Worm (Caenorhabditis elegans): ENCODE measurements around the gene H04D03.4.

Gene H04D03.4

DNA sequence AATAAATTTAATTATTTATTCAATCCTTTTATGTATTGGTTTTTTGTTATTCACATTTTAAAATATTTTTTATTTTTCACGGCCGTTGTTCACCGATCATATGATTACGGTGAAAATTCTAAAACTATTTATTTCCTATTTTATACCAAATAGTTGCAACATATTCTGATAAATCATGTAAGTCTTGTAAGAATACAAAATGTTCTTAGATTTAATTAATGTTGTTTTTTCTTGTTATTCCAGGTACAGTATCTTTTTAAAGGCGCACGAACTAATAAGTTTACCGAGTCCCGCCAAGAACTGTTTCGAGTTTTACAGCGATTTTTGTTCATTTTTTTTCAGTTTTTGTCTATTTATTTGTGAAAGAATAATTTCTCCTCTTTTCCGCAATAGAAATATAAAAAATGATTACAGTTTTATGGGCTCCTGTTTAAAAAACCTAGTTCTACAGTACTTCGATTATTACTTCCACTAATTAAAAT is 18.7 kb upstream of the H04D03.4 start, which contains the start of gene D2045.5:
TSS of gene D2045.5 (minus strand) at position 51 of the 482 bp plus-strand sequence.
- TF ChIP-seq gei-8 (GFP tag; optimal IDR thresholded peaks at IDR 0.05) (no peak), ceh-28 (tag; optimal IDR thresholded peaks at IDR 0.05) (no peak), Y48G9A.11 (GFP tag; IDR thresholded peaks at IDR 0.05) (no peak), daf-8 (GFP tag; IDR thresholded peaks at IDR 0.05) (no peak), tag-97 (GFP tag; IDR thresholded peaks at IDR 0.05) (no peak), php-3 (GFP tag; IDR thresholded peaks at IDR 0.05) (no peak), mes-2 (tag; optimal IDR thresholded peaks at IDR 0.05; ENCODE audit: poor library complexity, severe bottlenecking) (no peak), madf-9 (GFP tag; conservative IDR thresholded peaks at IDR 0.05) (no peak)

DNA sequence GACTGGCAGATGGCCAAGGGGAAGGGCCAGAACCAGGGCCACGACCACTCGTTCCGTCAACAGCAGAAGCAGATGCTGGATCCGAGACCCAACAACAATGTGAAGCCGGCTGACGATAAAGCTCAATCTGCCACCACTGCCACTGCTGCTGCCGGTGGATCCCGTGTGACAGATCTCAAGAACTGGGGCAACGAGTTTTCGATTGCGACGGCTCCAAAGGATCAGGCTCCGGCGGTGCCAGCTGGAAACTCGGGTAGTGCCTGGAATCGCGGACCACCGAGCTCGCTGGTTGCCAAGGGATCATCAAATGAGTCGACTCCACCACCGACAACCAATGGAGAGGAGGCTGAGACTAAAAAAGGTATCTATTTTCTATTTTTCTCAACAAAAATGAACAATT is 13.5 kb upstream of the H04D03.4 start:
- TF ChIP-seq snpc-4 (tag; optimal IDR thresholded peaks at IDR 0.05) (no peak), lin-39 (tag; optimal IDR thresholded peaks at IDR 0.05) (no peak), mxl-3 (GFP tag; optimal IDR thresholded peaks at IDR 0.05) (no peak), R02D3.7 (tag; optimal IDR thresholded peaks at IDR 0.05) (no peak), ceh-82 (tag; optimal IDR thresholded peaks at IDR 0.05) (no peak), set-16 (GFP tag; IDR thresholded peaks at IDR 0.05) (peak; percentile 87), ZK546.5 (tag; optimal IDR thresholded peaks at IDR 0.05) (no peak), lin-29 (GFP tag; IDR thresholded peaks at IDR 0.05) (0 out of 2 replicates have a peak, but pooled peaks have one; percentile 8)

DNA sequence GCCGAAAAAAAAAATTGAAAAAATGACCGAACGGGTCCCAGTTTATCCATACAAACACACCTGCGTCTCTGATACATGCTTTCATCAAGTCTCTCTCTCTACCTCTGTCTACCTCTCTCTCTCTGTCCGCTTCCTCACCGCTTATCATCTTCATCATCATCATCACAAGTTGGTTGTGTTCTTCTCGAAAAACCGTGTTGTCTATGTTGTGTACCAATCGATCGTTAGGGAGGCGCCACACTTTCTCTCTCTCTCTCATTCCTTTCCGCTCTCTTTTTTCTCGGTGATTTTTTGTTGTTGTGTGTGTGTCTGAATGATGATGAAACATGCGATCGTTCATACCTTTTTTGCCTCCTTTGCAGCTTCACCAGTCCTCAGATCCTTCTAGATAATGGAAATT is 12.7 kb upstream of the H04D03.4 start:
- peak; percentile 33 for TF ChIP-seq dmd-6 (GFP tag; IDR thresholded peaks at IDR 0.05)
- TF ChIP-seq nhr-11 (tag; optimal IDR thresholded peaks at IDR 0.05) = peak; percentile 10
- peak; percentile 30 for TF ChIP-seq spr-1 (tag; optimal IDR thresholded peaks at IDR 0.05)
- TF ChIP-seq F10B5.3 (tag; optimal IDR thresholded peaks at IDR 0.05) = no peak
- TF ChIP-seq nhr-77 (tag; optimal IDR thresholded peaks at IDR 0.05) = peak; percentile 76
- no peak for TF ChIP-seq ceh-44 (GFP tag; IDR thresholded peaks at IDR 0.05)
- no peak for TF ChIP-seq F49E8.2 (tag; optimal IDR thresholded peaks at IDR 0.05; ENCODE audit: borderline replicate concordance)
- peak; percentile 64 for TF ChIP-seq dve-1 (tag; optimal IDR thresholded peaks at IDR 0.05; ENCODE audit: insufficient read depth)
- TF ChIP-seq T26A8.4 (GFP tag; IDR thresholded peaks at IDR 0.05) = peak; percentile 32; the same call in 1 of the 2 replicates
- TF ChIP-seq unc-130 (GFP tag; optimal IDR thresholded peaks at IDR 0.05) = no peak
- TF ChIP-seq tag-97 (GFP tag; IDR thresholded peaks at IDR 0.05) = no peak
- peak in 1 of 2 experiments; percentile 11 for TF ChIP-seq mdl-1 (tag; optimal IDR thresholded peaks at IDR 0.05)
- no peak for TF ChIP-seq set-16 (GFP tag; IDR thresholded peaks at IDR 0.05)
- TF ChIP-seq dpl-1 (GFP tag; optimal IDR thresholded peaks at IDR 0.05) = peak; percentile 3
- TF ChIP-seq zfp-3 (GFP tag; conservative IDR thresholded peaks at IDR 0.05) = no peak
- no peak for TF ChIP-seq madf-9 (GFP tag; conservative IDR thresholded peaks at IDR 0.05)
- TF ChIP-seq nhr-48 (tag; optimal IDR thresholded peaks at IDR 0.05) = peak; percentile 8
- no peak for TF ChIP-seq daf-16 (GFP tag; optimal IDR thresholded peaks at IDR 0.05)
- TF ChIP-seq daf-16 (tag; optimal IDR thresholded peaks at IDR 0.05) = peak; percentile 95
- no peak for TF ChIP-seq dmd-8 (GFP tag; IDR thresholded peaks at IDR 0.05)
- TF ChIP-seq lim-7 (GFP tag; IDR thresholded peaks at IDR 0.05) = no peak
- peak; percentile 52; the same call in 1 of the 2 replicates for TF ChIP-seq hmg-1.1 (GFP tag; IDR thresholded peaks at IDR 0.05)
- peak; percentile 82 for TF ChIP-seq hlh-11 (tag; optimal IDR thresholded peaks at IDR 0.05)
- peak; percentile 64 for TF ChIP-seq mep-1 (tag; optimal IDR thresholded peaks at IDR 0.05)
- peak; percentile 86 for TF ChIP-seq hlh-30 (tag; optimal IDR thresholded peaks at IDR 0.05; ENCODE audit: insufficient read depth)
- TF ChIP-seq nhr-10 (tag; optimal IDR thresholded peaks at IDR 0.05) = peak; percentile 7
- no peak for TF ChIP-seq Y48G9A.11 (GFP tag; IDR thresholded peaks at IDR 0.05)
- peak; percentile 46 for TF ChIP-seq mxl-3 (GFP tag; optimal IDR thresholded peaks at IDR 0.05)
- no peak for TF ChIP-seq lir-3 (tag; optimal IDR thresholded peaks at IDR 0.05)
- TF ChIP-seq hif-1 (tag; optimal IDR thresholded peaks at IDR 0.05) = peak in 1 of 2 experiments; percentile 29
- TF ChIP-seq nhr-6 (tag; optimal IDR thresholded peaks at IDR 0.05) = peak; percentile 14
- peak; percentile 94 for TF ChIP-seq aha-1 (tag)
- no peak for TF ChIP-seq sdz-12 (GFP tag; optimal IDR thresholded peaks at IDR 0.05)
- TF ChIP-seq nhr-28 (tag; optimal IDR thresholded peaks at IDR 0.05) = peak; percentile 95
- no peak for TF ChIP-seq skn-1 (tag; optimal IDR thresholded peaks at IDR 0.05)
- TF ChIP-seq lin-38 (GFP tag; IDR thresholded peaks at IDR 0.05) = peak; percentile 50
- no peak for TF ChIP-seq R02D3.7 (tag; optimal IDR thresholded peaks at IDR 0.05)
- peak; percentile 59 for TF ChIP-seq ceh-28 (tag; optimal IDR thresholded peaks at IDR 0.05)

Measured in whole organism, L4 larva.